Worm (Caenorhabditis elegans) whole organism, L4 larva: ENCODE data around the gene Y116A8A.2.
"Not testable (repeated sequence)": the region's sequence is repeated elsewhere in the genome, so short reads cannot be mapped to it uniquely, and the experiment has no call there.

ENCODE experiments used
- D1046.2 ChIP-seq: fragments of 200-800 bp; sonication (Bioruptor generic); IDR thresholded peaks from 2 replicates; pipeline ENCODE4 v1.3.6; 2022; ENCODE audit warnings: missing genetic modification characterization, missing compliant biosample characterization
- R02D3.7 ChIP-seq: fragments of 150-350 bp; sonication (generic microtip); optimal IDR thresholded peaks from 3 replicates; lab custom pipeline; 2014; ENCODE audit warnings: missing biosample characterization, missing genetic modification characterization
- Y105C5A.15 ChIP-seq: fragments of 200-800 bp; sonication (Bioruptor generic); IDR thresholded peaks from 2 replicates; pipeline ENCODE4 v1.3.6; 2022; ENCODE audit warnings: missing genetic modification characterization, missing compliant biosample characterization
- ZK337.2 ChIP-seq: fragments of 200-800 bp; sonication (Bioruptor generic); IDR thresholded peaks from 2 replicates; pipeline ENCODE4 v1.3.6; 2022; ENCODE audit warnings: missing genetic modification reagents, missing genetic modification characterization, missing compliant biosample characterization
- ama-1 ChIP-seq: fragments of 150-350 bp; optimal IDR thresholded peaks from 2 replicates; lab custom pipeline; 2014; ENCODE audit warnings: inconsistent platforms, mixed read lengths
- ceh-20 ChIP-seq: fragments of 200-800 bp; sonication (Bioruptor generic); IDR thresholded peaks from 2 replicates; pipeline ENCODE4 v1.3.6; 2022; ENCODE audit warnings: missing genetic modification reagents, missing genetic modification characterization, missing compliant biosample characterization
- ceh-44 ChIP-seq: fragments of 200-800 bp; sonication (Bioruptor generic); IDR thresholded peaks from 2 replicates; pipeline ENCODE4 v1.3.6; 2022; ENCODE audit warnings: missing genetic modification reagents, missing genetic modification characterization, missing compliant biosample characterization
- dmd-6 ChIP-seq: fragments of 200-800 bp; sonication (Bioruptor generic); IDR thresholded peaks from 2 replicates; pipeline ENCODE4 v1.3.6; 2022; ENCODE audit warnings: missing genetic modification reagents, missing genetic modification characterization, missing compliant biosample characterization
- dve-1 ChIP-seq: sonication (generic microtip); optimal IDR thresholded peaks from 2 replicates; lab custom pipeline; 2017; ENCODE audit warnings: antibody characterized with exemption, mild to moderate bottlenecking, missing genetic modification characterization, missing compliant biosample characterization; ENCODE audit not compliant: insufficient read depth
- egl-27 ChIP-seq: sonication (generic microtip); optimal IDR thresholded peaks from 3 replicates; lab custom pipeline; 2017; ENCODE audit warnings: missing biosample characterization, missing genetic modification reagents, missing genetic modification characterization
- hif-1 ChIP-seq, 2 experiments: sonication (generic microtip); optimal IDR thresholded peaks; 2 replicates each; lab custom pipeline; 2016 to 2017; ENCODE audit warnings: missing compliant biosample characterization in 2 of 2, missing genetic modification characterization in 2 of 2, missing genetic modification reagents in 2 of 2, missing genotype in 2 of 2, mild to moderate bottlenecking in 1 of 2
- hmg-1.1 ChIP-seq: fragments of 200-800 bp; sonication (Bioruptor generic); IDR thresholded peaks from 2 replicates; pipeline ENCODE4 v1.3.6; 2022; ENCODE audit warnings: missing genetic modification reagents, missing genetic modification characterization, missing compliant biosample characterization
- lim-7 ChIP-seq: fragments of 200-800 bp; sonication (Bioruptor generic); IDR thresholded peaks from 2 replicates; pipeline ENCODE4 v1.3.6; 2022; ENCODE audit warnings: missing genetic modification characterization, missing compliant biosample characterization
- lin-1 ChIP-seq: fragments of 200-800 bp; sonication (Bioruptor generic); IDR thresholded peaks from 2 replicates; pipeline ENCODE4 v1.3.6; 2022; ENCODE audit warnings: missing genetic modification reagents, missing genetic modification characterization, missing compliant biosample characterization
- lin-29 ChIP-seq: fragments of 200-800 bp; sonication (Bioruptor generic); IDR thresholded peaks from 2 replicates; pipeline ENCODE4 v1.3.6; 2022; ENCODE audit warnings: missing genetic modification reagents, missing genetic modification characterization, missing compliant biosample characterization
- lin-38 ChIP-seq: fragments of 200-800 bp; sonication (Bioruptor generic); IDR thresholded peaks from 2 replicates; pipeline ENCODE4 v1.3.6; 2022; ENCODE audit warnings: missing genetic modification reagents, missing genetic modification characterization, missing compliant biosample characterization
- madf-5 ChIP-seq, 2 experiments: fragments of 200-800 bp; sonication (Bioruptor generic); IDR thresholded peaks; 2 replicates each; pipeline ENCODE4 v1.3.6; 2022; ENCODE audit warnings: missing compliant biosample characterization in 2 of 2, missing genetic modification characterization in 2 of 2
- madf-9 ChIP-seq: fragments of 200-800 bp; sonication (Bioruptor generic); conservative IDR thresholded peaks from 2 replicates; pipeline ENCODE4 v1.3.6; 2022; ENCODE audit warnings: missing genetic modification reagents, missing genetic modification characterization, missing compliant biosample characterization
- mdl-1 ChIP-seq, 2 experiments: fragments of 150-350 bp in 1 of 2; sonication (generic microtip) in 1 of 2; optimal IDR thresholded peaks; 2 replicates each; lab custom pipeline; 2014 to 2017; ENCODE audit warnings: missing biosample characterization in 2 of 2, missing genetic modification characterization in 2 of 2
- mdt-29 ChIP-seq: fragments of 200-800 bp; sonication (Bioruptor generic); IDR thresholded peaks from 2 replicates; pipeline ENCODE4 v1.3.6; 2022; ENCODE audit warnings: missing genetic modification reagents, missing genetic modification characterization, missing compliant biosample characterization
- mxl-2 ChIP-seq: fragments of 200-800 bp; sonication (Bioruptor generic); conservative IDR thresholded peaks from 2 replicates; pipeline ENCODE4 v1.3.6; 2022; ENCODE audit warnings: missing genetic modification reagents, missing genetic modification characterization, missing compliant biosample characterization
- mxl-3 ChIP-seq: fragments of 200-800 bp; sonication (Bioruptor generic); optimal IDR thresholded peaks from 2 replicates; lab custom pipeline; 2018; ENCODE audit warnings: mild to moderate bottlenecking, missing genetic modification characterization, missing compliant biosample characterization
- nhr-111 ChIP-seq: fragments of 200-800 bp; sonication (Bioruptor generic); optimal IDR thresholded peaks from 2 replicates; lab custom pipeline; 2018; ENCODE audit warnings: mild to moderate bottlenecking, missing genetic modification characterization, missing compliant biosample characterization
- nhr-237 ChIP-seq: sonication (generic microtip); optimal IDR thresholded peaks from 2 replicates; lab custom pipeline; 2017; ENCODE audit warnings: missing biosample characterization, missing genetic modification characterization
- nhr-41 ChIP-seq: fragments of 200-800 bp; sonication (Bioruptor generic); IDR thresholded peaks from 2 replicates; pipeline ENCODE4 v1.3.6; 2022; ENCODE audit warnings: missing genetic modification reagents, missing genetic modification characterization, missing compliant biosample characterization
- nhr-76 ChIP-seq: fragments of 150-350 bp; optimal IDR thresholded peaks from 2 replicates; lab custom pipeline; 2014; ENCODE audit warnings: missing biosample characterization, missing genetic modification characterization
- pha-4 ChIP-seq, 2 experiments: fragments of 150-350 bp in 1 of 2; fragments of 200-800 bp in 1 of 2; sonication (Bioruptor generic) in 1 of 2; IDR thresholded peaks in 1 of 2; optimal IDR thresholded peaks in 1 of 2; 2 replicates each; pipeline versions ENCODE4 v1.3.6 to Lab custom; 2014 to 2022; ENCODE audit warnings: missing genetic modification characterization in 2 of 2, missing genetic modification reagents in 2 of 2, missing biosample characterization in 1 of 2, missing compliant biosample characterization in 1 of 2
- php-3 ChIP-seq: fragments of 200-800 bp; sonication (Bioruptor generic); IDR thresholded peaks from 2 replicates; pipeline ENCODE4 v1.3.6; 2022; ENCODE audit warnings: missing genetic modification reagents, missing genetic modification characterization, missing compliant biosample characterization
- pqm-1 ChIP-seq: sonication (generic microtip); optimal IDR thresholded peaks from 2 replicates; lab custom pipeline; 2017; ENCODE audit warnings: missing biosample characterization, missing genetic modification characterization
- saeg-2 ChIP-seq: fragments of 200-800 bp; sonication (Bioruptor generic); IDR thresholded peaks from 2 replicates; pipeline ENCODE4 v1.3.6; 2022; ENCODE audit warnings: missing genetic modification reagents, missing genetic modification characterization, missing compliant biosample characterization
- set-16 ChIP-seq: fragments of 200-800 bp; sonication (Bioruptor generic); IDR thresholded peaks from 2 replicates; pipeline ENCODE4 v1.3.6; 2022; ENCODE audit warnings: missing genetic modification reagents, missing genetic modification characterization, missing compliant biosample characterization
- skn-1 ChIP-seq: fragments of 150-350 bp; optimal IDR thresholded peaks from 2 replicates; lab custom pipeline; 2014; ENCODE audit warnings: missing biosample characterization, missing genetic modification characterization
- snpc-1.2 ChIP-seq: fragments of 200-800 bp; sonication (Bioruptor generic); IDR thresholded peaks from 2 replicates; pipeline ENCODE4 v1.3.6; 2022; ENCODE audit warnings: missing genetic modification reagents, missing genetic modification characterization, missing compliant biosample characterization
- snpc-4 ChIP-seq: fragments of 150-350 bp; optimal IDR thresholded peaks from 2 replicates; lab custom pipeline; 2014; ENCODE audit warnings: missing biosample characterization, missing genetic modification characterization
- tra-1 ChIP-seq: fragments of 200-800 bp; sonication (Bioruptor generic); IDR thresholded peaks from 2 replicates; pipeline ENCODE4 v1.3.6; 2022; ENCODE audit warnings: missing genetic modification reagents, missing genetic modification characterization, missing compliant biosample characterization
- vab-7 ChIP-seq: fragments of 200-800 bp; sonication (Bioruptor generic); IDR thresholded peaks from 2 replicates; pipeline ENCODE4 v1.3.6; 2022; ENCODE audit warnings: missing genetic modification reagents, missing genetic modification characterization, missing compliant biosample characterization
- zfp-3 ChIP-seq: fragments of 200-800 bp; sonication (Bioruptor generic); conservative IDR thresholded peaks from 2 replicates; pipeline ENCODE4 v1.3.6; 2022; ENCODE audit warnings: missing genetic modification reagents, missing genetic modification characterization, missing compliant biosample characterization

Y116A8A.2 gene

ce11 chrIV:16845376-16845775, 31.7 kb upstream of the Y116A8A.2 start (continued):
- TF ChIP-seq ceh-20 (GFP tag; lab: Robert Waterston, UW) (peak; percentile 99), ceh-44 (GFP tag; lab: Robert Waterston, UW) (peak; percentile 95), mxl-2 (GFP tag; lab: Robert Waterston, UW) (peak; percentile 84), dve-1 (tag; lab: Kevin White, UChicago) (peak; percentile 37), pha-4 (GFP tag; IDR thresholded peaks at IDR 0.05; lab: Robert Waterston, UW) (peak; percentile 97), saeg-2 (peak; percentile 94), hmg-1.1 (GFP tag; lab: Robert Waterston, UW) (peak; percentile 94), ZK337.2 (GFP tag; lab: Robert Waterston, UW) (peak; percentile 86), php-3 (peak; percentile 97), set-16 (GFP tag; lab: Robert Waterston, UW) (peak; percentile 66; the same call in 1 of the 2 replicates), nhr-41 (peak; percentile 90), mdt-29 (GFP tag; lab: Robert Waterston, UW) (peak; percentile 97), lim-7 (0 out of 2 replicates have a peak, but pooled peaks have one; percentile 35), mxl-3 (peak; percentile 1), zfp-3 (GFP tag; lab: Robert Waterston, UW) (peak; percentile 98)
- TF ChIP-seq pha-4 (tag; optimal IDR thresholded peaks at IDR 0.05; lab: Kevin White, UChicago) = not testable (repeated sequence)

- TF ChIP-seq lin-38 (GFP tag; lab: Robert Waterston, UW) (peak; percentile 21; the same call in 1 of the 2 replicates), vab-7 (GFP tag; lab: Robert Waterston, UW) (0 out of 2 replicates have a peak, but pooled peaks have one; percentile 12), snpc-1.2 (peak; percentile 90), lim-7 (peak; percentile 54; the same call in 1 of the 2 replicates)
- TF ChIP-seq, all 104 proteins: peak for 4; not testable (repeated sequence) for 100
Observed at ce11 chrIV:16843563-16843962, 29.8 kb upstream of the Y116A8A.2 start.

ce11 chrIV:16842873-16843272, 29.1 kb upstream of the Y116A8A.2 start, which contains the start of gene Y116A8A.150:
Gene Y116A8A.150 (minus strand): TSS chrIV:16842973.
- not testable (repeated sequence) for TF ChIP-seq snpc-4 (tag; lab: Kevin White, UChicago); D1046.2 (GFP tag; lab: Robert Waterston, UW); madf-9

- TF ChIP-seq ZK337.2 (GFP tag; lab: Robert Waterston, UW) (no peak), Y105C5A.15 (GFP tag; lab: Robert Waterston, UW) (no peak), pqm-1 (tag; lab: Kevin White, UChicago) (no peak), R02D3.7 (tag; lab: Kevin White, UChicago) (no peak), egl-27 (tag; lab: Kevin White, UChicago) (no peak), hif-1 (tag; optimal IDR thresholded peaks at IDR 0.05; lab: Kevin White, UChicago) (no peak), lin-1 (GFP tag; lab: Robert Waterston, UW) (no peak), madf-5 (GFP tag; IDR thresholded peaks at IDR 0.05; lab: Robert Waterston, UW) (no peak), php-3 (no peak), nhr-237 (tag; lab: Kevin White, UChicago) (no peak), lin-38 (GFP tag; lab: Robert Waterston, UW) (no peak), nhr-76 (tag; lab: Kevin White, UChicago) (no peak), ama-1 (no peak), lin-29 (GFP tag; lab: Robert Waterston, UW) (no peak), mdl-1 (tag; optimal IDR thresholded peaks at IDR 0.05; lab: Kevin White, UChicago) (no peak), nhr-111 (GFP tag; lab: Kevin White, UChicago) (no peak), dmd-6 (GFP tag; lab: Robert Waterston, UW) (no peak), ceh-44 (GFP tag; lab: Robert Waterston, UW) (no peak), tra-1 (no peak), skn-1 (tag; lab: Kevin White, UChicago) (no peak)
Observed at ce11 chrIV:16831366-16831765, 17.6 kb upstream of the Y116A8A.2 start, which contains the start of gene clec-194. Gene clec-194 (plus strand): TSS chrIV:16831666.
